Fruit fly (Drosophila melanogaster) whole organism, embryonic: ENCODE measurements around the gene CG9691.
A peak's percentile ranks its signal among the peaks of the same experiment; 100 is the strongest.

ENCODE experiments used
- Asciz ChIP-seq: fragments of 200-800 bp; sonication (Bioruptor generic); optimal IDR thresholded peaks from 2 replicates; lab custom pipeline; 2017; ENCODE audit warnings: missing biosample characterization, mild to moderate bottlenecking, missing genetic modification characterization, missing genetic modification reagents
- CG10209 ChIP-seq: fragments of 200-800 bp; sonication (Bioruptor generic); optimal IDR thresholded peaks from 3 replicates; lab custom pipeline; 2017; ENCODE audit warnings: missing biosample characterization, mild to moderate bottlenecking, missing genetic modification characterization, missing genetic modification reagents
- CG10462 ChIP-seq: fragments of 200-800 bp; sonication (Bioruptor generic); optimal IDR thresholded peaks from 2 replicates; lab custom pipeline; 2016; ENCODE audit warnings: missing biosample characterization, missing genetic modification characterization
- CG10959 ChIP-seq: fragments of 200-800 bp; sonication (Bioruptor generic); IDR thresholded peaks from 2 replicates; pipeline ENCODE4 v1.3.6; 2022; ENCODE audit warnings: missing biosample characterization, missing genetic modification characterization
- CG12236 ChIP-seq: fragments of 200-800 bp; sonication (Bioruptor generic); optimal IDR thresholded peaks from 2 replicates; lab custom pipeline; 2016; ENCODE audit warnings: missing biosample characterization, missing genetic modification characterization
- CG14050 ChIP-seq: fragments of 200-800 bp; sonication (Bioruptor generic); IDR thresholded peaks from 3 replicates; pipeline ENCODE4 v1.3.6; 2022; ENCODE audit warnings: missing biosample characterization, missing genetic modification characterization
- CG16863 ChIP-seq: fragments of 200-800 bp; sonication (Bioruptor generic); optimal IDR thresholded peaks from 3 replicates; lab custom pipeline; 2016; ENCODE audit warnings: missing biosample characterization, missing genetic modification characterization
- CG17568 ChIP-seq: fragments of 200-800 bp; sonication (Bioruptor generic); optimal IDR thresholded peaks from 2 replicates; lab custom pipeline; 2018; ENCODE audit warnings: missing biosample characterization, mild to moderate bottlenecking, missing genetic modification characterization, moderate library complexity
- CG17829 ChIP-seq: fragments of 200-800 bp; optimal IDR thresholded peaks from 2 replicates; lab custom pipeline; 2019; ENCODE audit warnings: missing biosample characterization, mild to moderate bottlenecking, missing genetic modification characterization, moderate library complexity
- CG2129 ChIP-seq: fragments of 200-800 bp; sonication (Bioruptor generic); IDR thresholded peaks from 2 replicates; pipeline ENCODE4 v1.3.6; 2022; ENCODE audit warnings: missing biosample characterization, missing genetic modification characterization; ENCODE audit not compliant: partially characterized antibody
- CG30403 ChIP-seq: fragments of 200-800 bp; sonication (Bioruptor generic); optimal IDR thresholded peaks from 3 replicates; lab custom pipeline; 2016; ENCODE audit warnings: missing biosample characterization, missing genetic modification characterization
- CG3065 ChIP-seq: fragments of 200-800 bp; sonication (Bioruptor generic); optimal IDR thresholded peaks from 2 replicates; lab custom pipeline; 2016; ENCODE audit warnings: missing biosample characterization, missing genetic modification characterization
- CG34376 ChIP-seq: fragments of 200-800 bp; sonication (Bioruptor generic); optimal IDR thresholded peaks from 2 replicates; lab custom pipeline; 2018; ENCODE audit warnings: missing biosample characterization, mild to moderate bottlenecking, missing genetic modification characterization
- CG5245 ChIP-seq: fragments of 200-800 bp; sonication (Bioruptor generic); optimal IDR thresholded peaks from 3 replicates; lab custom pipeline; 2016; ENCODE audit warnings: missing biosample characterization, missing genetic modification characterization
- CG6254 ChIP-seq: fragments of 200-800 bp; sonication (Bioruptor generic); optimal IDR thresholded peaks from 3 replicates; lab custom pipeline; 2017; ENCODE audit warnings: mild to moderate bottlenecking, missing biosample characterization, missing genetic modification reagents, missing genetic modification characterization
- CG6272 ChIP-seq: fragments of 200-800 bp; sonication (Bioruptor generic); IDR thresholded peaks from 2 replicates; pipeline ENCODE4 v1.3.6; 2022; ENCODE audit warnings: missing biosample characterization, missing genetic modification characterization
- CG6854 ChIP-seq: fragments of 200-800 bp; sonication (Bioruptor generic); optimal IDR thresholded peaks from 3 replicates; lab custom pipeline; 2017; ENCODE audit warnings: missing biosample characterization, mild to moderate bottlenecking, missing genetic modification characterization
- CG7556 ChIP-seq: fragments of 200-800 bp; sonication (Bioruptor generic); optimal IDR thresholded peaks from 2 replicates; lab custom pipeline; 2017; ENCODE audit warnings: missing biosample characterization, mild to moderate bottlenecking, missing genetic modification characterization
- CG7987 ChIP-seq: fragments of 200-800 bp; sonication (Bioruptor generic); optimal IDR thresholded peaks from 2 replicates; lab custom pipeline; 2018; ENCODE audit warnings: missing biosample characterization, mild to moderate bottlenecking, missing genetic modification characterization, moderate library complexity
- CG9437 ChIP-seq: fragments of 200-800 bp; sonication (Bioruptor generic); optimal IDR thresholded peaks from 2 replicates; lab custom pipeline; 2018; ENCODE audit warnings: missing biosample characterization, mild to moderate bottlenecking, missing genetic modification characterization
- CG9609 ChIP-seq: fragments of 200-800 bp; sonication (Bioruptor generic); optimal IDR thresholded peaks from 3 replicates; lab custom pipeline; 2016; ENCODE audit warnings: missing biosample characterization, missing genetic modification characterization
- Chrac-16 ChIP-seq: fragments of 200-800 bp; sonication (Bioruptor generic); optimal IDR thresholded peaks from 3 replicates; lab custom pipeline; 2016; ENCODE audit warnings: missing biosample characterization, missing genetic modification characterization
- HHEX ChIP-seq: fragments of 200-800 bp; sonication (Bioruptor generic); optimal IDR thresholded peaks from 3 replicates; lab custom pipeline; 2017; ENCODE audit warnings: missing biosample characterization, mild to moderate bottlenecking, missing genetic modification characterization, missing genetic modification reagents
- MESR4 ChIP-seq: fragments of 200-800 bp; sonication (Bioruptor generic); optimal IDR thresholded peaks from 2 replicates; lab custom pipeline; 2018; ENCODE audit warnings: missing biosample characterization, mild to moderate bottlenecking, missing genetic modification characterization, moderate library complexity
- Max ChIP-seq: fragments of 200-800 bp; sonication (Bioruptor generic); optimal IDR thresholded peaks from 2 replicates; lab custom pipeline; 2016; ENCODE audit warnings: missing biosample characterization, mild to moderate bottlenecking, missing genetic modification characterization
- NK7.1 ChIP-seq: fragments of 200-800 bp; sonication (Bioruptor generic); optimal IDR thresholded peaks from 3 replicates; lab custom pipeline; 2016; ENCODE audit warnings: missing biosample characterization, missing genetic modification characterization
- Side ChIP-seq: fragments of 200-800 bp; sonication (Bioruptor generic); optimal IDR thresholded peaks from 2 replicates; lab custom pipeline; 2016; ENCODE audit warnings: missing biosample characterization, missing genetic modification characterization
- Sox100B ChIP-seq: fragments of 200-800 bp; sonication (Bioruptor generic); optimal IDR thresholded peaks from 3 replicates; lab custom pipeline; 2018; ENCODE audit warnings: missing biosample characterization, mild to moderate bottlenecking, missing genetic modification characterization
- Sox102F ChIP-seq: fragments of 200-800 bp; sonication (Bioruptor generic); optimal IDR thresholded peaks from 2 replicates; lab custom pipeline; 2018; ENCODE audit warnings: missing biosample characterization, mild to moderate bottlenecking, missing genetic modification characterization, moderate library complexity
- ase ChIP-seq: fragments of 200-800 bp; sonication (Bioruptor generic); IDR thresholded peaks from 3 replicates; pipeline ENCODE4 v1.3.6; 2022; ENCODE audit warnings: missing biosample characterization, missing genetic modification characterization
- bcd ChIP-seq: fragments of 200-800 bp; sonication (Bioruptor generic); optimal IDR thresholded peaks from 2 replicates; lab custom pipeline; 2017; ENCODE audit warnings: missing biosample characterization, mild to moderate bottlenecking, missing genetic modification characterization
- cg ChIP-seq: fragments of 200-800 bp; sonication (Bioruptor generic); optimal IDR thresholded peaks from 3 replicates; lab custom pipeline; 2019; ENCODE audit warnings: missing biosample characterization, mild to moderate bottlenecking, missing genetic modification characterization, moderate library complexity
- chinmo ChIP-seq: fragments of 200-800 bp; sonication (Bioruptor generic); IDR thresholded peaks from 4 replicates; pipeline ENCODE4 v1.3.6; 2022; ENCODE audit warnings: missing biosample characterization, missing genetic modification characterization; ENCODE audit not compliant: partially characterized antibody
- crp ChIP-seq, 2 experiments: fragments of 200-800 bp; sonication (Bioruptor generic); optimal IDR thresholded peaks; 2 replicates in 1 of 2; 3 replicates in 1 of 2; lab custom pipeline; 2017; ENCODE audit warnings: missing biosample characterization in 2 of 2, missing genetic modification characterization in 2 of 2, mild to moderate bottlenecking in 1 of 2, moderate library complexity in 1 of 2
- dpn ChIP-seq, 2 experiments: fragments of 200-800 bp; sonication (Bioruptor generic); optimal IDR thresholded peaks; 3 replicates each; lab custom pipeline; 2016; ENCODE audit warnings: missing biosample characterization in 2 of 2, missing genetic modification characterization in 2 of 2
- dysf ChIP-seq: fragments of 200-800 bp; sonication (Bioruptor generic); IDR thresholded peaks from 3 replicates; pipeline ENCODE4 v1.3.6; 2022; ENCODE audit warnings: missing biosample characterization, missing genetic modification characterization
- fd3F ChIP-seq: fragments of 200-800 bp; sonication (Bioruptor generic); optimal IDR thresholded peaks from 2 replicates; lab custom pipeline; 2018; ENCODE audit warnings: missing biosample characterization, mild to moderate bottlenecking, missing genetic modification characterization, moderate library complexity
- fd96Cb ChIP-seq: fragments of 200-800 bp; sonication (Bioruptor generic); optimal IDR thresholded peaks from 2 replicates; lab custom pipeline; 2018; ENCODE audit warnings: missing biosample characterization, mild to moderate bottlenecking, missing genetic modification characterization, moderate library complexity
- jumu ChIP-seq: fragments of 200-800 bp; sonication (Bioruptor generic); optimal IDR thresholded peaks from 3 replicates; lab custom pipeline; 2016; ENCODE audit warnings: missing biosample characterization, missing genetic modification characterization
- kah ChIP-seq: fragments of 200-800 bp; sonication (Bioruptor generic); optimal IDR thresholded peaks from 2 replicates; lab custom pipeline; 2018; ENCODE audit warnings: missing biosample characterization, mild to moderate bottlenecking, missing genetic modification characterization
- nau ChIP-seq: fragments of 200-800 bp; sonication (Bioruptor generic); optimal IDR thresholded peaks from 3 replicates; lab custom pipeline; 2017; ENCODE audit warnings: missing biosample characterization, mild to moderate bottlenecking, missing genetic modification characterization, missing genetic modification reagents
- nmo ChIP-seq: fragments of 200-800 bp; sonication (Bioruptor generic); optimal IDR thresholded peaks from 2 replicates; lab custom pipeline; 2018; ENCODE audit warnings: missing biosample characterization, mild to moderate bottlenecking, missing genetic modification characterization, moderate library complexity
- pum ChIP-seq: fragments of 200-800 bp; sonication (Bioruptor generic); optimal IDR thresholded peaks from 2 replicates; lab custom pipeline; 2016; ENCODE audit warnings: missing biosample characterization, missing genetic modification characterization
- salm ChIP-seq: fragments of 200-800 bp; sonication (Bioruptor generic); optimal IDR thresholded peaks from 2 replicates; lab custom pipeline; 2018; ENCODE audit warnings: missing biosample characterization, mild to moderate bottlenecking, missing genetic modification characterization
- sens-2 ChIP-seq: fragments of 200-800 bp; sonication (Bioruptor generic); IDR thresholded peaks from 2 replicates; pipeline ENCODE4 v1.3.6; 2022; ENCODE audit warnings: missing biosample characterization, missing genetic modification characterization
- ssp ChIP-seq: fragments of 200-800 bp; sonication (Bioruptor generic); IDR thresholded peaks from 2 replicates; pipeline ENCODE4 v1.3.6; 2022; ENCODE audit warnings: missing biosample characterization, missing genetic modification characterization
- vfl ChIP-seq: fragments of 200-800 bp; sonication (Bioruptor generic); optimal IDR thresholded peaks from 2 replicates; lab custom pipeline; 2016; ENCODE audit warnings: missing biosample characterization, missing genetic modification characterization

CG9691 gene

DNA sequence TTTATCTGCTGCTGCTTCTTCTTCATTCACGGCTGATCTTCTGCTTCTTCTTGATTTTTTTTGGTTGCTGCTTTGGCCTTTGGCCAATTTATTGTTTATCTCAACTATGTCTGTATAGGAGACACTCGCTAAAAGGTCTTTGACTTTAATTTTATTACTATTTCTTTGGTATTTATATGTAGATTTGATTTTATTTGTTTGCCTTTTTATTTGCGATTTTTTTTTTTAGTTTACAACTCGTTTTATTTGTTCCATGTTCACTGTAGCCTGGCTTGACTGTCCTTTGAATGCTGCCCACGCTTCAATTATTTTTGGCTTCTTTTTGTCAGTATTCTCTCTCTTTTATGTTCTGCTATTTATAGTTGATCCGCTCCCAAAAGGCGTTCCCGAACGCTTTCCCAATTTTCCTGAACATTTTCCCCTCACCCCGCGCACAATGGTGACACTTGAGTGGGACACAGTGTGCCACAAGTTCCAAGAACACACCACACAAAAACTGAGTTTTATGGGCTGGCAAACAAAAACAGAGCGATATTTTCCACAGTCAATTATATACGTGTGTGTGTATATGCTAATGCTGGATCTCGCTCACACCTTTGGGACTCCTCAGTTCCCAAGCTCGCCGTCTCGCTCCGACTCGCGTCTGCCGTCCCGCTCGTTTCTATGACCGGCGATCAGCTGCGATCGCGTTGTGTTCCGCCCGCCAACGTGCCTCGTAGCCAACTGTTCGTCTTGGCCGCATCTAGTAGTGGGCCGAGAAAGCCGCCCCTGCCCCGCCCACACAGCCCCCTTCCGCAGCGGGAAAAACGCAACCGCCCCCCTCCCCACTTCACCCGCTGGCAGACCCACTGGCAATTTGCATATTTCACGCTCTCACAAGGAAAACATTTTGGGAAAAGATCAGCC is 8.0 kb upstream of the CG9691 start, which contains the start of gene CG15247 (continued):
- peak; percentile 35 for TF ChIP-seq CG9609
- TF ChIP-seq CG10462 (GFP tag; lab: Kevin White, UChicago) = no peak
- TF ChIP-seq CG34376 (GFP tag; lab: Kevin White, UChicago) = no peak
- peak; percentile 5 for TF ChIP-seq CG6254 (GFP tag; lab: Kevin White, UChicago)
- peak; percentile 39 for TF ChIP-seq vfl
- peak; percentile 45 to 69 for TF ChIP-seq dpn (GFP tag; optimal IDR thresholded peaks at IDR 0.05; lab: Kevin White, UChicago)
- peak; percentile 80 for TF ChIP-seq pum (GFP tag; lab: Kevin White, UChicago)
- peak; percentile 66 for TF ChIP-seq CG7556 (GFP tag; lab: Kevin White, UChicago)
- TF ChIP-seq Side (GFP tag; lab: Kevin White, UChicago) = peak; percentile 53
- peak; percentile 22 for TF ChIP-seq kah (GFP tag; lab: Kevin White, UChicago)
- no peak for TF ChIP-seq MESR4 (GFP tag; lab: Kevin White, UChicago)
- TF ChIP-seq CG9437 (GFP tag; lab: Kevin White, UChicago) = peak; percentile 41
- TF ChIP-seq jumu (GFP tag; lab: Kevin White, UChicago) = peak; percentile 75
- TF ChIP-seq CG16863 (GFP tag; lab: Kevin White, UChicago) = peak; percentile 38
- TF ChIP-seq Sox102F (GFP tag; lab: Kevin White, UChicago) = peak; percentile 79
- TF ChIP-seq chinmo (GFP tag; lab: Robert Waterston, UW) = 0 out of 4 replicates have a peak, but pooled peaks have one; percentile 63
- TF ChIP-seq CG5245 (GFP tag; lab: Kevin White, UChicago) = peak; percentile 52
- TF ChIP-seq CG3065 (GFP tag; lab: Kevin White, UChicago) = peak; percentile 7
- TF ChIP-seq sens-2 (GFP tag; lab: Robert Waterston, UW) = 0 out of 2 replicates have a peak, but pooled peaks have one; percentile 18
- peak; percentile 82 for TF ChIP-seq nmo (GFP tag; lab: Kevin White, UChicago)
- TF ChIP-seq crp (GFP tag; optimal IDR thresholded peaks at IDR 0.05; lab: Kevin White, UChicago) = peak in 1 of 2 experiments; percentile 6
- peak; percentile 70 for TF ChIP-seq CG14050 (GFP tag; lab: Robert Waterston, UW)
- peak; percentile 90 for TF ChIP-seq dysf
- TF ChIP-seq CG17829 (tag; lab: Kevin White, UChicago) = peak; percentile 39
- TF ChIP-seq CG30403 (GFP tag; lab: Kevin White, UChicago) = peak; percentile 69
- no peak for TF ChIP-seq CG7987 (GFP tag; lab: Kevin White, UChicago)
- TF ChIP-seq Sox100B (GFP tag; lab: Kevin White, UChicago) = peak; percentile 66
- peak; percentile 67 for TF ChIP-seq bcd (GFP tag; lab: Kevin White, UChicago)
- TF ChIP-seq CG12236 (GFP tag; lab: Kevin White, UChicago) = peak; percentile 13
- TF ChIP-seq CG6272 (GFP tag; lab: Robert Waterston, UW) = peak; percentile 55
- peak; percentile 65 for TF ChIP-seq fd3F (GFP tag; lab: Kevin White, UChicago)
- TF ChIP-seq ssp (GFP tag; lab: Robert Waterston, UW) = peak; percentile 64
- no peak for TF ChIP-seq CG2129 (GFP tag; lab: Robert Waterston, UW)
- TF ChIP-seq CG6854 (GFP tag; lab: Kevin White, UChicago) = no peak
- peak; percentile 60 for TF ChIP-seq CG10209 (GFP tag; lab: Kevin White, UChicago)
- peak; percentile 41 for TF ChIP-seq nau (GFP tag; lab: Kevin White, UChicago)
- peak; percentile 44 for TF ChIP-seq cg
- peak; percentile 30 for TF ChIP-seq HHEX (GFP tag; lab: Kevin White, UChicago)
- peak; percentile 39 for TF ChIP-seq Max
- peak; percentile 46 for TF ChIP-seq Asciz (GFP tag; lab: Kevin White, UChicago)
- peak; percentile 50 for TF ChIP-seq Chrac-16 (GFP tag; lab: Kevin White, UChicago)
- 0 out of 2 replicates have a peak, but pooled peaks have one; percentile 26 for TF ChIP-seq CG10959 (GFP tag; lab: Robert Waterston, UW)
- TF ChIP-seq NK7.1 (GFP tag; lab: Kevin White, UChicago) = peak; percentile 37
- peak; percentile 60; the same call in 2 of the 3 replicates for TF ChIP-seq ase (GFP tag; lab: Robert Waterston, UW)
- TF ChIP-seq fd96Cb (tag; lab: Kevin White, UChicago) = peak; percentile 75
- TF ChIP-seq CG17568 (GFP tag; lab: Kevin White, UChicago) = peak; percentile 0
- TF ChIP-seq salm = peak; percentile 22
